Worm (Caenorhabditis elegans): ENCODE data around the gene srh-38.
A peak's percentile ranks its signal among the peaks of the same experiment; 100 is the strongest.

srh-38 gene

DNA sequence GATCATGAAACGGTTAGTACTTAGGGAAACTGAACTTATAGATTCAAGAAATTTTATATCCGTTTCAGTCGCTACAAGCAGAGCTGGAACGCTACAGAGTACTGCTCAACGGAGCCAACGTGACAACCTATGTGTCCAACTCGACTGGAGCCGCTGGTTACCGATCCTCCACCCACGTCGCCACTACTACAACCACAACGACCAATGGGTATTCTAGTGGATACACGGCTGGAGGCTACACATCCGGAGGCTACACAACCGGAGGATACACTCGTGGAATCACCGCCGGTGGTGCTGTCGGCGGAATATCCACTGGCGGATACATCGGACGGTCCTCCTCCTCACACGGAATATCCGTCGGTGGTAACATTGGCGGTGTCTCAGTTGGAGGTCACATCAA, 39.4 kb downstream of the srh-38 start:
- TF ChIP-seq fkh-10 (GFP tag; optimal IDR thresholded peaks at IDR 0.05) (no peak), hmg-11 (tag; optimal IDR thresholded peaks at IDR 0.05) (no peak), R02D3.7 (tag; optimal IDR thresholded peaks at IDR 0.05) (no peak), unc-39 (tag; optimal IDR thresholded peaks at IDR 0.05) (no peak), ama-1 (optimal IDR thresholded peaks at IDR 0.05) (no peak), ceh-28 (tag; optimal IDR thresholded peaks at IDR 0.05) (no peak), pqm-1 (tag; optimal IDR thresholded peaks at IDR 0.05) (no peak), sea-2 (GFP tag; optimal IDR thresholded peaks at IDR 0.05) (no peak), ceh-16 (tag; optimal IDR thresholded peaks at IDR 0.05) (no peak), ZK546.5 (tag; optimal IDR thresholded peaks at IDR 0.05) (no peak), lsy-12 (tag; optimal IDR thresholded peaks at IDR 0.05) (no peak), lin-39 (tag; optimal IDR thresholded peaks at IDR 0.05) (no peak), jun-1 (tag; optimal IDR thresholded peaks at IDR 0.05) (no peak), elt-3 (tag; optimal IDR thresholded peaks at IDR 0.05) (no peak), elt-1 (tag; optimal IDR thresholded peaks at IDR 0.05) (no peak), nhr-25 (tag; optimal IDR thresholded peaks at IDR 0.05) (no peak), nfya-1 (tag; optimal IDR thresholded peaks at IDR 0.05; ENCODE audit: insufficient read depth) (no peak), eor-1 (tag; optimal IDR thresholded peaks at IDR 0.05) (no peak)

DNA sequence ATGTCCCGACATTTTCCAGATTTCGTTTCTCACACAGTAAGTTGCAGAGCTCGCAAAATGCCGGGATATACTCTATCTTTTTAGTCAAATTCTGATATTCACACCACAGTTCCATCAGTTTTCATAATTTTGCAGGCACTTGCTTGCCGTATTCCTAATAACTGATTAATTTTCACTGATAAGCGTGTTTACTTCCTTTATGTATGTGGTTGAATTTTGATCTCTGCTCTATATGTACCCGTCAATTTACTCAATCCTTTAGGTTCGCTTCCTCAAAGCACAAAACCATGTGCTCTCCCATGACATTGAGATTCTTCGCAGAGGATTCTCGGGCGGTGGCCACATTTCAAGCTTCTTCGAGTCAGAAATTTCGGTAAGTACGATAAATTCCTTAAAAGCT, 40.9 kb downstream of the srh-38 start:
- peak; percentile 10 for TF ChIP-seq pqm-1 (tag; optimal IDR thresholded peaks at IDR 0.05)
- no peak for TF ChIP-seq unc-39 (tag; optimal IDR thresholded peaks at IDR 0.05)
- TF ChIP-seq zag-1 (tag; optimal IDR thresholded peaks at IDR 0.05): no peak
- no peak for TF ChIP-seq ceh-28 (tag; optimal IDR thresholded peaks at IDR 0.05)
- no peak for TF ChIP-seq nhr-12 (tag; optimal IDR thresholded peaks at IDR 0.05)
- no peak for TF ChIP-seq R02D3.7 (tag; optimal IDR thresholded peaks at IDR 0.05)
- peak; percentile 40 for TF ChIP-seq elt-2 (tag; optimal IDR thresholded peaks at IDR 0.05)
- no peak for TF ChIP-seq elt-3 (tag; optimal IDR thresholded peaks at IDR 0.05)
- no peak for TF ChIP-seq nhr-28 (tag; optimal IDR thresholded peaks at IDR 0.05)
- no peak for TF ChIP-seq nhr-11 (tag; optimal IDR thresholded peaks at IDR 0.05)
- TF ChIP-seq nhr-237 (tag; optimal IDR thresholded peaks at IDR 0.05): no peak
- no peak for TF ChIP-seq egl-5 (tag; optimal IDR thresholded peaks at IDR 0.05)
- TF ChIP-seq ceh-82 (tag; optimal IDR thresholded peaks at IDR 0.05): no peak

- TF ChIP-seq elt-2 (tag; optimal IDR thresholded peaks at IDR 0.05) (peak; percentile 57), nhr-77 (tag; optimal IDR thresholded peaks at IDR 0.05) (no peak)
Observed at ce11 chrV:2881016-2881415, 41.5 kb downstream of the srh-38 start, which contains the start of gene ifc-1. TSS of gene ifc-1 (plus strand) at chrV:2881393.

DNA sequence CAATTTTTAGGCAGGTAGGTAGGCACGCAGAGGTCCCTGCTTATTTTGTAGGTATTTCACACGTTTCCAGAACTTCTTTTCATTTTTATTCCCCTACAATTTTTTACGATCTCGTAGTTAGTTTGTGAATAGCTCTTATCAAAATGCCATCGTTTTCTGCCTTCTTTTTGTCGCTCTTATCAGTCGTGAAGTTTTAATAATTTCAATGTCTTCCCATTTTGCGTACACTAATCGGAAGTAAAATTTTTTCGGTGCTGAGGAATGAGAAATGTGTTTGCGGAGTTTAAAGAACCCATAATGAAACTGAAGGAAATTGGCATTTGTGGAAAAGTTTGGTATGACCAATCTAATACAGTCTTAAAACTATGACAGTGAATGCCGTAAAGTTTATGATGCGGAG, 42.1 kb downstream of the srh-38 start:
- TF ChIP-seq ztf-11 (tag; optimal IDR thresholded peaks at IDR 0.05): no peak
- TF ChIP-seq elt-2 (tag; optimal IDR thresholded peaks at IDR 0.05): peak; percentile 84
- TF ChIP-seq jun-1 (tag; optimal IDR thresholded peaks at IDR 0.05): peak; percentile 59
- no peak for TF ChIP-seq ZK546.5 (tag; optimal IDR thresholded peaks at IDR 0.05)
- TF ChIP-seq nhr-43 (tag; optimal IDR thresholded peaks at IDR 0.05; ENCODE audit: poor library complexity, severe bottlenecking): no peak
- TF ChIP-seq sea-2 (GFP tag; optimal IDR thresholded peaks at IDR 0.05): no peak
- TF ChIP-seq nhr-12 (tag; optimal IDR thresholded peaks at IDR 0.05): no peak
- TF ChIP-seq ceh-82 (tag; optimal IDR thresholded peaks at IDR 0.05): no peak
- TF ChIP-seq pha-4 (tag; optimal IDR thresholded peaks at IDR 0.05): no peak
- TF ChIP-seq aly-2 (tag; optimal IDR thresholded peaks at IDR 0.05): no peak
- peak; percentile 49 for TF ChIP-seq pqm-1 (tag; optimal IDR thresholded peaks at IDR 0.05)
- no peak for TF ChIP-seq zag-1 (tag; optimal IDR thresholded peaks at IDR 0.05)
- no peak for TF ChIP-seq ceh-28 (tag; optimal IDR thresholded peaks at IDR 0.05)
- TF ChIP-seq hmg-11 (tag; optimal IDR thresholded peaks at IDR 0.05): no peak
- TF ChIP-seq fkh-2 (tag; optimal IDR thresholded peaks at IDR 0.05): no peak
- no peak for TF ChIP-seq nhr-76 (tag; optimal IDR thresholded peaks at IDR 0.05)

- no peak for TF ChIP-seq fos-1 (tag; optimal IDR thresholded peaks at IDR 0.05)
- no peak for TF ChIP-seq unc-62 (GFP tag; optimal IDR thresholded peaks at IDR 0.05)
- no peak for TF ChIP-seq nhr-77 (tag; optimal IDR thresholded peaks at IDR 0.05)
- no peak for TF ChIP-seq elt-3 (tag; optimal IDR thresholded peaks at IDR 0.05)
- no peak for TF ChIP-seq nhr-67 (tag; optimal IDR thresholded peaks at IDR 0.05)
- TF ChIP-seq ama-1 (optimal IDR thresholded peaks at IDR 0.05): no peak
- TF ChIP-seq egl-5 (tag; optimal IDR thresholded peaks at IDR 0.05): no peak
- no peak for TF ChIP-seq nhr-237 (tag; optimal IDR thresholded peaks at IDR 0.05)
- no peak for TF ChIP-seq ztf-4 (tag; optimal IDR thresholded peaks at IDR 0.05)
- TF ChIP-seq snpc-4 (tag; optimal IDR thresholded peaks at IDR 0.05): no peak
- no peak for TF ChIP-seq unc-39 (tag; optimal IDR thresholded peaks at IDR 0.05)
- TF ChIP-seq nhr-11 (tag; optimal IDR thresholded peaks at IDR 0.05): no peak
- no peak for TF ChIP-seq aly-2 (tag; optimal IDR thresholded peaks at IDR 0.05)
- TF ChIP-seq R02D3.7 (tag; optimal IDR thresholded peaks at IDR 0.05): no peak
Observed at ce11 chrV:2879801-2880200, 42.7 kb downstream of the srh-38 start, which contains the start of gene str-39. TSS of gene str-39 (minus strand) at chrV:2879901.

All from whole organism, L3 larva.